Worm (Caenorhabditis elegans) whole organism, young adult: ENCODE results near the gene moc-2.
A peak's percentile ranks its signal among the peaks of the same experiment; 100 is the strongest.

Experiments used
- B0261.1 ChIP-seq: sonication (generic microtip); optimal IDR thresholded peaks from 2 replicates; lab custom pipeline; 2016; ENCODE audit warnings: mild to moderate bottlenecking, missing genetic modification characterization, moderate library complexity, missing compliant biosample characterization
- D2030.7 ChIP-seq: fragments of 200-800 bp; sonication (Bioruptor generic); IDR thresholded peaks from 2 replicates; pipeline ENCODE4 v1.3.6; 2022; ENCODE audit warnings: missing genetic modification reagents, missing genetic modification characterization, missing compliant biosample characterization
- F10E7.11 ChIP-seq: sonication (generic microtip); optimal IDR thresholded peaks from 2 replicates; lab custom pipeline; 2017; ENCODE audit warnings: mild to moderate bottlenecking, missing genetic modification characterization, moderate library complexity, missing compliant biosample characterization
- F22D6.2 ChIP-seq: sonication (generic microtip); optimal IDR thresholded peaks from 2 replicates; lab custom pipeline; 2016; ENCODE audit warnings: mild to moderate bottlenecking, missing genetic modification characterization, missing compliant biosample characterization
- F33H1.4 ChIP-seq: fragments of 200-800 bp; sonication (Bioruptor generic); IDR thresholded peaks from 2 replicates; pipeline ENCODE4 v1.3.6; 2022; ENCODE audit warnings: missing genetic modification reagents, missing genetic modification characterization, missing compliant biosample characterization
- F39B2.1 ChIP-seq: fragments of 200-800 bp; sonication (Bioruptor generic); IDR thresholded peaks from 2 replicates; pipeline ENCODE4 v1.3.6; 2022; ENCODE audit warnings: missing genetic modification reagents, missing genetic modification characterization, missing compliant biosample characterization
- F49E8.2 ChIP-seq: sonication (generic microtip); optimal IDR thresholded peaks from 3 replicates; lab custom pipeline; 2017; ENCODE audit warnings: missing genetic modification characterization, mild to moderate bottlenecking, missing compliant biosample characterization, antibody characterized with exemption, moderate library complexity; ENCODE audit not compliant: insufficient read depth
- F55B11.4 ChIP-seq: sonication (generic microtip); optimal IDR thresholded peaks from 2 replicates; lab custom pipeline; 2016; ENCODE audit warnings: missing compliant biosample characterization, missing genetic modification characterization, borderline replicate concordance; ENCODE audit not compliant: insufficient read depth
- F57A8.1 ChIP-seq: fragments of 200-800 bp; sonication (Bioruptor generic); optimal IDR thresholded peaks from 2 replicates; lab custom pipeline; 2018; ENCODE audit warnings: mild to moderate bottlenecking, missing genetic modification characterization, moderate library complexity, missing compliant biosample characterization
- F57C9.4 ChIP-seq: sonication (generic microtip); optimal IDR thresholded peaks from 2 replicates; lab custom pipeline; 2017; ENCODE audit warnings: mild to moderate bottlenecking, missing genetic modification characterization, missing compliant biosample characterization
- K11D2.4 ChIP-seq: fragments of 200-800 bp; sonication (Bioruptor generic); IDR thresholded peaks from 2 replicates; pipeline ENCODE4 v1.3.6; 2022; ENCODE audit warnings: missing genetic modification reagents, missing genetic modification characterization, missing compliant biosample characterization
- K12H6.12 ChIP-seq: fragments of 200-800 bp; sonication (Bioruptor generic); optimal IDR thresholded peaks from 2 replicates; lab custom pipeline; 2018; ENCODE audit warnings: mild to moderate bottlenecking, missing genetic modification characterization, missing compliant biosample characterization
- T07F8.4 ChIP-seq: sonication (generic microtip); optimal IDR thresholded peaks from 2 replicates; lab custom pipeline; 2016; ENCODE audit warnings: mild to moderate bottlenecking, missing genetic modification characterization, moderate library complexity, missing compliant biosample characterization
- T26A5.8 ChIP-seq: sonication (generic microtip); optimal IDR thresholded peaks from 2 replicates; lab custom pipeline; 2016; ENCODE audit warnings: missing genetic modification characterization, missing compliant biosample characterization
- Y53F4B.3 ChIP-seq: fragments of 200-800 bp; sonication (Bioruptor generic); IDR thresholded peaks from 2 replicates; pipeline ENCODE4 v1.3.6; 2022; ENCODE audit warnings: missing genetic modification reagents, missing genetic modification characterization, missing compliant biosample characterization
- Y53G8AR.9 ChIP-seq: fragments of 200-800 bp; sonication (Bioruptor generic); conservative IDR thresholded peaks from 2 replicates; pipeline ENCODE4 v1.3.6; 2022; ENCODE audit warnings: missing genetic modification reagents, missing genetic modification characterization, missing compliant biosample characterization
- Y67H2A.10 ChIP-seq: fragments of 200-800 bp; sonication (Bioruptor generic); conservative IDR thresholded peaks from 2 replicates; pipeline ENCODE4 v1.3.6; 2022; ENCODE audit warnings: missing genetic modification reagents, missing genetic modification characterization, missing compliant biosample characterization
- Y79H2A.3 ChIP-seq: fragments of 200-800 bp; sonication (Bioruptor generic); conservative IDR thresholded peaks from 2 replicates; pipeline ENCODE4 v1.3.6; 2022; ENCODE audit warnings: missing genetic modification reagents, missing genetic modification characterization, missing compliant biosample characterization
- atf-7 ChIP-seq: sonication (generic microtip); optimal IDR thresholded peaks from 2 replicates; lab custom pipeline; 2017; ENCODE audit warnings: mild to moderate bottlenecking, missing genetic modification characterization, missing compliant biosample characterization
- attf-3 ChIP-seq: fragments of 200-800 bp; sonication (Bioruptor generic); conservative IDR thresholded peaks from 2 replicates; pipeline ENCODE4 v1.3.6; 2022; ENCODE audit warnings: missing genetic modification reagents, missing genetic modification characterization, missing compliant biosample characterization
- bed-1 ChIP-seq: fragments of 200-800 bp; sonication (Bioruptor generic); IDR thresholded peaks from 2 replicates; pipeline ENCODE4 v1.3.6; 2022; ENCODE audit warnings: missing genetic modification reagents, missing genetic modification characterization, missing compliant biosample characterization
- cebp-2 ChIP-seq: fragments of 200-800 bp; sonication (Bioruptor generic); IDR thresholded peaks from 2 replicates; pipeline ENCODE4 v1.3.6; 2022; ENCODE audit warnings: missing genetic modification characterization, missing compliant biosample characterization
- ceh-27 ChIP-seq: fragments of 200-800 bp; sonication (Bioruptor generic); optimal IDR thresholded peaks from 2 replicates; lab custom pipeline; 2018; ENCODE audit warnings: mild to moderate bottlenecking, missing genetic modification characterization, moderate library complexity, missing compliant biosample characterization
- ceh-40 ChIP-seq: fragments of 200-800 bp; sonication (Bioruptor generic); IDR thresholded peaks from 2 replicates; pipeline ENCODE4 v1.3.6; 2022; ENCODE audit warnings: missing genetic modification characterization, missing compliant biosample characterization
- ceh-58 ChIP-seq: fragments of 200-800 bp; sonication (Bioruptor generic); IDR thresholded peaks from 2 replicates; pipeline ENCODE4 v1.3.6; 2022; ENCODE audit warnings: missing genetic modification characterization, missing compliant biosample characterization
- ceh-79 ChIP-seq: sonication (generic microtip); optimal IDR thresholded peaks from 2 replicates; lab custom pipeline; 2017; ENCODE audit warnings: mild to moderate bottlenecking, missing genetic modification characterization, missing compliant biosample characterization
- chd-7 ChIP-seq: sonication (generic microtip); optimal IDR thresholded peaks from 2 replicates; lab custom pipeline; 2016; ENCODE audit warnings: mild to moderate bottlenecking, missing genetic modification characterization, moderate library complexity, missing compliant biosample characterization
- dpff-1 ChIP-seq: sonication (generic microtip); optimal IDR thresholded peaks from 2 replicates; lab custom pipeline; 2017; ENCODE audit warnings: mild to moderate bottlenecking, missing genetic modification characterization, missing compliant biosample characterization
- ets-4 ChIP-seq: fragments of 200-800 bp; sonication (Bioruptor generic); optimal IDR thresholded peaks from 2 replicates; lab custom pipeline; 2018; ENCODE audit warnings: mild to moderate bottlenecking, missing genetic modification characterization, missing compliant biosample characterization
- hlh-12 ChIP-seq: sonication (generic microtip); optimal IDR thresholded peaks from 2 replicates; lab custom pipeline; 2016; ENCODE audit warnings: missing genetic modification characterization, missing compliant biosample characterization
- hmg-1.2 ChIP-seq: fragments of 200-800 bp; sonication (Bioruptor generic); IDR thresholded peaks from 2 replicates; pipeline ENCODE4 v1.3.6; 2022; ENCODE audit warnings: missing genetic modification reagents, missing genetic modification characterization, missing compliant biosample characterization
- lag-1 ChIP-seq: fragments of 200-800 bp; sonication (Bioruptor generic); IDR thresholded peaks from 2 replicates; pipeline ENCODE4 v1.3.6; 2022; ENCODE audit warnings: missing genetic modification reagents, missing genetic modification characterization, missing compliant biosample characterization
- lin-40 ChIP-seq: sonication (generic microtip); optimal IDR thresholded peaks from 2 replicates; lab custom pipeline; 2016; ENCODE audit warnings: missing genetic modification characterization, mild to moderate bottlenecking, missing compliant biosample characterization, missing genotype, missing genetic modification reagents
- lsl-1 ChIP-seq: fragments of 200-800 bp; sonication (Bioruptor generic); optimal IDR thresholded peaks from 2 replicates; lab custom pipeline; 2018; ENCODE audit warnings: mild to moderate bottlenecking, missing genetic modification characterization, moderate library complexity, missing compliant biosample characterization
- madf-6 ChIP-seq: fragments of 200-800 bp; sonication (Bioruptor generic); IDR thresholded peaks from 2 replicates; pipeline ENCODE4 v1.3.6; 2022; ENCODE audit warnings: missing genetic modification reagents, missing genetic modification characterization, missing compliant biosample characterization
- madf-8 ChIP-seq: fragments of 200-800 bp; sonication (Bioruptor generic); conservative IDR thresholded peaks from 2 replicates; pipeline ENCODE4 v1.3.6; 2022; ENCODE audit warnings: missing genetic modification reagents, missing genetic modification characterization, missing compliant biosample characterization
- mxl-1 ChIP-seq: sonication (generic microtip); optimal IDR thresholded peaks from 2 replicates; lab custom pipeline; 2016; ENCODE audit warnings: missing genetic modification characterization, missing compliant biosample characterization
- nhr-120 ChIP-seq: fragments of 200-800 bp; sonication (Bioruptor generic); IDR thresholded peaks from 2 replicates; pipeline ENCODE4 v1.3.6; 2022; ENCODE audit warnings: missing genetic modification characterization, missing compliant biosample characterization
- nhr-80 ChIP-seq: sonication (generic microtip); optimal IDR thresholded peaks from 2 replicates; lab custom pipeline; 2016; ENCODE audit warnings: missing genetic modification characterization, missing compliant biosample characterization
- pbrm-1 ChIP-seq: fragments of 200-800 bp; sonication (Bioruptor generic); IDR thresholded peaks from 2 replicates; pipeline ENCODE4 v1.3.6; 2022; ENCODE audit warnings: missing genetic modification reagents, missing genetic modification characterization, missing compliant biosample characterization
- sea-2 ChIP-seq: fragments of 200-800 bp; sonication (Bioruptor generic); IDR thresholded peaks from 2 replicates; pipeline ENCODE4 v1.3.6; 2022; ENCODE audit warnings: missing genetic modification characterization, missing compliant biosample characterization
- snpc-1.3 ChIP-seq: sonication (generic microtip); optimal IDR thresholded peaks from 2 replicates; lab custom pipeline; 2017; ENCODE audit warnings: missing genetic modification characterization, mild to moderate bottlenecking, missing compliant biosample characterization, antibody characterized with exemption, moderate library complexity, missing genotype, missing genetic modification reagents; ENCODE audit not compliant: insufficient read depth
- somi-1 ChIP-seq: fragments of 200-800 bp; sonication (Bioruptor generic); optimal IDR thresholded peaks from 2 replicates; lab custom pipeline; 2018; ENCODE audit warnings: mild to moderate bottlenecking, missing genetic modification characterization, missing compliant biosample characterization
- sptf-2 ChIP-seq: fragments of 200-800 bp; sonication (Bioruptor generic); optimal IDR thresholded peaks from 2 replicates; lab custom pipeline; 2018; ENCODE audit warnings: mild to moderate bottlenecking, missing genetic modification characterization, missing compliant biosample characterization
- tbp1 ChIP-seq: fragments of 200-800 bp; sonication (Bioruptor generic); optimal IDR thresholded peaks from 2 replicates; lab custom pipeline; 2018; ENCODE audit warnings: mild to moderate bottlenecking, missing genetic modification characterization, missing compliant biosample characterization
- tbx-9 ChIP-seq: sonication (generic microtip); optimal IDR thresholded peaks from 2 replicates; lab custom pipeline; 2016; ENCODE audit warnings: borderline replicate concordance, missing genetic modification characterization, inconsistent platforms, missing compliant biosample characterization
- tlf-1 ChIP-seq: fragments of 200-800 bp; sonication (Bioruptor generic); optimal IDR thresholded peaks from 2 replicates; lab custom pipeline; 2018; ENCODE audit warnings: mild to moderate bottlenecking, missing genetic modification characterization, missing compliant biosample characterization
- xnd-1 ChIP-seq: sonication (generic microtip); optimal IDR thresholded peaks from 2 replicates; lab custom pipeline; 2016; ENCODE audit warnings: missing genotype, missing genetic modification reagents, missing genetic modification characterization, missing compliant biosample characterization
- zim-3 ChIP-seq: sonication (generic microtip); optimal IDR thresholded peaks from 2 replicates; lab custom pipeline; 2017; ENCODE audit warnings: mild to moderate bottlenecking, missing genetic modification characterization, moderate library complexity, missing compliant biosample characterization
- ztf-18 ChIP-seq: sonication (generic microtip); optimal IDR thresholded peaks from 2 replicates; lab custom pipeline; 2016; ENCODE audit warnings: missing genotype, mild to moderate bottlenecking, missing genetic modification characterization, missing compliant biosample characterization

moc-2 gene

ce11 chrV:6496611-6497158 is 7.3 kb downstream of the moc-2 start, which contains the start of gene dgtr-1 (continued):
- TF ChIP-seq F57A8.1 (GFP tag; lab: Kevin White, UChicago): no peak
- TF ChIP-seq atf-7: no peak
- TF ChIP-seq pbrm-1: no peak
- peak; percentile 77 for TF ChIP-seq snpc-1.3 (tag; lab: Kevin White, UChicago)
- TF ChIP-seq F49E8.2: no peak
- peak; percentile 77 for TF ChIP-seq madf-8 (GFP tag; lab: Robert Waterston, UW)
- no peak for TF ChIP-seq T07F8.4
- TF ChIP-seq tbp1 (GFP tag; lab: Kevin White, UChicago): no peak
- TF ChIP-seq D2030.7: no peak
- no peak for TF ChIP-seq Y53G8AR.9 (GFP tag; lab: Robert Waterston, UW)
- TF ChIP-seq chd-7: no peak
- no peak for TF ChIP-seq nhr-120 (GFP tag; lab: Robert Waterston, UW)
- no peak for TF ChIP-seq Y53F4B.3 (GFP tag; lab: Robert Waterston, UW)
- TF ChIP-seq tlf-1 (GFP tag; lab: Kevin White, UChicago): no peak
- no peak for TF ChIP-seq attf-3 (GFP tag; lab: Robert Waterston, UW)
- TF ChIP-seq F55B11.4: no peak
- TF ChIP-seq ceh-27 (GFP tag; lab: Kevin White, UChicago): no peak
- TF ChIP-seq F57C9.4 (tag; lab: Kevin White, UChicago): no peak
- no peak for TF ChIP-seq mxl-1 (tag; lab: Kevin White, UChicago)
- TF ChIP-seq ceh-40 (GFP tag; lab: Robert Waterston, UW): no peak
- TF ChIP-seq F22D6.2 (tag; lab: Kevin White, UChicago): no peak
- peak; percentile 78 for TF ChIP-seq xnd-1 (tag; lab: Kevin White, UChicago)
- no peak for TF ChIP-seq tbx-9
- no peak for TF ChIP-seq B0261.1
- TF ChIP-seq sptf-2 (GFP tag; lab: Kevin White, UChicago): no peak
- TF ChIP-seq madf-6 (GFP tag; lab: Robert Waterston, UW): peak; percentile 93
- TF ChIP-seq lag-1: no peak
- no peak for TF ChIP-seq hmg-1.2 (GFP tag; lab: Robert Waterston, UW)
- TF ChIP-seq F39B2.1 (GFP tag; lab: Robert Waterston, UW): no peak
- TF ChIP-seq K12H6.12 (tag; lab: Kevin White, UChicago): no peak
- no peak for TF ChIP-seq cebp-2
- TF ChIP-seq ztf-18: no peak
- TF ChIP-seq zim-3 (tag; lab: Kevin White, UChicago): no peak
- TF ChIP-seq nhr-80 (tag; lab: Kevin White, UChicago): no peak
- TF ChIP-seq F10E7.11 (tag; lab: Kevin White, UChicago): no peak
- no peak for TF ChIP-seq lin-40
- TF ChIP-seq dpff-1 (tag; lab: Kevin White, UChicago): no peak
- TF ChIP-seq F33H1.4 (GFP tag; lab: Robert Waterston, UW): peak; percentile 93
- TF ChIP-seq ceh-58: no peak
- no peak for TF ChIP-seq Y67H2A.10 (GFP tag; lab: Robert Waterston, UW)
- no peak for TF ChIP-seq ets-4 (GFP tag; lab: Kevin White, UChicago)
- TF ChIP-seq somi-1 (GFP tag; lab: Kevin White, UChicago): no peak
- no peak for TF ChIP-seq T26A5.8 (tag; lab: Kevin White, UChicago)
- TF ChIP-seq K11D2.4: no peak
- no peak for TF ChIP-seq hlh-12
- TF ChIP-seq Y79H2A.3: no peak
- peak; percentile 97 for TF ChIP-seq lsl-1 (GFP tag; lab: Kevin White, UChicago)
- no peak for TF ChIP-seq bed-1 (GFP tag; lab: Robert Waterston, UW)
- TF ChIP-seq sea-2: no peak
- no peak for TF ChIP-seq ceh-79 (tag; lab: Kevin White, UChicago)
